Fruit fly (Drosophila melanogaster) whole organism, embryonic: ENCODE measurements around the gene Rab35.

Experiments used
- Adf1 ChIP-seq: fragments of 200-800 bp; sonication (Bioruptor generic); IDR thresholded peaks from 2 replicates; pipeline ENCODE4 v1.3.6; 2022; ENCODE audit warnings: missing biosample characterization, missing genetic modification characterization
- Blimp-1 ChIP-seq: fragments of 200-800 bp; sonication (Bioruptor generic); optimal IDR thresholded peaks from 3 replicates; lab custom pipeline; 2018; ENCODE audit warnings: missing biosample characterization, missing genetic modification characterization, mild to moderate bottlenecking, moderate library complexity, missing genetic modification reagents
- CG11560 ChIP-seq: fragments of 200-800 bp; sonication (Bioruptor generic); IDR thresholded peaks from 3 replicates; pipeline ENCODE4 v1.3.6; 2022; ENCODE audit warnings: missing biosample characterization, missing genetic modification characterization
- CG12155 ChIP-seq: fragments of 200-800 bp; sonication (Bioruptor generic); optimal IDR thresholded peaks from 3 replicates; lab custom pipeline; 2016; ENCODE audit warnings: missing biosample characterization, missing genetic modification characterization
- CG15073 ChIP-seq: fragments of 200-800 bp; sonication (Bioruptor generic); optimal IDR thresholded peaks from 2 replicates; lab custom pipeline; 2016; ENCODE audit warnings: missing biosample characterization, missing genetic modification characterization
- CG15269 ChIP-seq: fragments of 200-800 bp; sonication (Bioruptor generic); optimal IDR thresholded peaks from 2 replicates; lab custom pipeline; 2018; ENCODE audit warnings: missing biosample characterization, mild to moderate bottlenecking, missing genetic modification characterization, moderate library complexity
- CG15514 ChIP-seq: fragments of 200-800 bp; sonication (Bioruptor generic); optimal IDR thresholded peaks from 3 replicates; lab custom pipeline; 2017; ENCODE audit warnings: missing biosample characterization, missing genetic modification characterization, mild to moderate bottlenecking, moderate library complexity, missing genetic modification reagents
- CG17829 ChIP-seq: fragments of 200-800 bp; optimal IDR thresholded peaks from 2 replicates; lab custom pipeline; 2019; ENCODE audit warnings: missing biosample characterization, mild to moderate bottlenecking, missing genetic modification characterization, moderate library complexity
- CG18011 ChIP-seq: fragments of 200-800 bp; sonication (Bioruptor generic); optimal IDR thresholded peaks from 2 replicates; lab custom pipeline; 2017; ENCODE audit warnings: missing biosample characterization, missing genetic modification characterization, mild to moderate bottlenecking, moderate library complexity, missing genotype
- CG1832 ChIP-seq: fragments of 200-800 bp; sonication (Bioruptor generic); optimal IDR thresholded peaks from 2 replicates; lab custom pipeline; 2017; ENCODE audit warnings: missing biosample characterization, mild to moderate bottlenecking, missing genetic modification characterization, inconsistent platforms
- CG18764 ChIP-seq: fragments of 200-800 bp; sonication (Bioruptor generic); optimal IDR thresholded peaks from 3 replicates; lab custom pipeline; 2016; ENCODE audit warnings: missing biosample characterization, missing genetic modification characterization
- CG2712 ChIP-seq: fragments of 200-800 bp; optimal IDR thresholded peaks from 3 replicates; lab custom pipeline; 2019; ENCODE audit warnings: missing biosample characterization, mild to moderate bottlenecking, missing genetic modification characterization, moderate library complexity
- CG3065 ChIP-seq: fragments of 200-800 bp; sonication (Bioruptor generic); optimal IDR thresholded peaks from 2 replicates; lab custom pipeline; 2016; ENCODE audit warnings: missing biosample characterization, missing genetic modification characterization
- CG32772 ChIP-seq: fragments of 200-800 bp; sonication (Bioruptor generic); IDR thresholded peaks from 2 replicates; pipeline ENCODE4 v1.3.6; 2022; ENCODE audit warnings: missing biosample characterization, missing genetic modification characterization
- CG34422 ChIP-seq: fragments of 200-800 bp; sonication (Bioruptor generic); IDR thresholded peaks from 3 replicates; pipeline ENCODE4 v1.3.6; 2022; ENCODE audit warnings: missing biosample characterization, missing genetic modification characterization
- CG4424 ChIP-seq: fragments of 200-800 bp; sonication (Bioruptor generic); optimal IDR thresholded peaks from 3 replicates; lab custom pipeline; 2016; ENCODE audit warnings: missing biosample characterization, missing genetic modification characterization
- CG5180 ChIP-seq: fragments of 200-800 bp; sonication (Bioruptor generic); optimal IDR thresholded peaks from 3 replicates; lab custom pipeline; 2017; ENCODE audit warnings: missing biosample characterization, missing genetic modification characterization, mild to moderate bottlenecking, moderate library complexity, missing genetic modification reagents
- CG5245 ChIP-seq: fragments of 200-800 bp; sonication (Bioruptor generic); optimal IDR thresholded peaks from 3 replicates; lab custom pipeline; 2016; ENCODE audit warnings: missing biosample characterization, missing genetic modification characterization
- CG6791 ChIP-seq: fragments of 200-800 bp; sonication (Bioruptor generic); IDR thresholded peaks from 3 replicates; pipeline ENCODE4 v1.3.6; 2022; ENCODE audit warnings: missing biosample characterization, missing genetic modification characterization; ENCODE audit not compliant: partially characterized antibody
- CG7556 ChIP-seq: fragments of 200-800 bp; sonication (Bioruptor generic); optimal IDR thresholded peaks from 2 replicates; lab custom pipeline; 2017; ENCODE audit warnings: missing biosample characterization, mild to moderate bottlenecking, missing genetic modification characterization
- CG7963 ChIP-seq: fragments of 200-800 bp; sonication (Bioruptor generic); IDR thresholded peaks from 3 replicates; pipeline ENCODE4 v1.3.6; 2022; ENCODE audit warnings: missing biosample characterization, missing genetic modification characterization; ENCODE audit not compliant: partially characterized antibody
- CG7987 ChIP-seq: fragments of 200-800 bp; sonication (Bioruptor generic); optimal IDR thresholded peaks from 2 replicates; lab custom pipeline; 2018; ENCODE audit warnings: missing biosample characterization, mild to moderate bottlenecking, missing genetic modification characterization, moderate library complexity
- CG8944 ChIP-seq: fragments of 200-800 bp; sonication (Bioruptor generic); optimal IDR thresholded peaks from 3 replicates; lab custom pipeline; 2016; ENCODE audit warnings: missing biosample characterization, missing genetic modification characterization
- Camta ChIP-seq: fragments of 200-800 bp; sonication (Bioruptor generic); optimal IDR thresholded peaks from 2 replicates; lab custom pipeline; 2016; ENCODE audit warnings: missing biosample characterization, missing genetic modification characterization
- CoRest ChIP-seq: fragments of 200-800 bp; sonication (Bioruptor generic); optimal IDR thresholded peaks from 3 replicates; lab custom pipeline; 2018; ENCODE audit warnings: missing biosample characterization, mild to moderate bottlenecking, missing genetic modification characterization, moderate library complexity
- Dfd ChIP-seq, 2 experiments: fragments of >200 bp; optimal IDR thresholded peaks; 2 replicates each; lab custom pipeline; 2017; ENCODE audit warnings: missing biosample characterization in 2 of 2, missing genetic modification characterization in 2 of 2
- Hr3 ChIP-seq: fragments of 200-800 bp; sonication (Bioruptor generic); optimal IDR thresholded peaks from 3 replicates; lab custom pipeline; 2016; ENCODE audit warnings: missing biosample characterization, missing genetic modification characterization
- Hr78 ChIP-seq, 2 experiments: fragments of 200-800 bp in 1 of 2; fragments of >200 bp in 1 of 2; sonication (Bioruptor generic) in 1 of 2; optimal IDR thresholded peaks; 2 replicates each; lab custom pipeline; 2017 to 2019; ENCODE audit warnings: missing biosample characterization in 2 of 2, missing genetic modification characterization in 2 of 2, mild to moderate bottlenecking in 1 of 2, moderate library complexity in 1 of 2
- Oaz ChIP-seq: fragments of 200-800 bp; sonication (Bioruptor generic); IDR thresholded peaks from 2 replicates; pipeline ENCODE4 v1.3.6; 2022; ENCODE audit warnings: missing biosample characterization, missing genetic modification characterization
- Pdp1 ChIP-seq, 2 experiments: fragments of 200-800 bp; sonication (Bioruptor generic); optimal IDR thresholded peaks; 3 replicates each; lab custom pipeline; 2016; ENCODE audit warnings: missing biosample characterization in 2 of 2, missing genetic modification characterization in 2 of 2, mild to moderate bottlenecking in 1 of 2, moderate library complexity in 1 of 2
- Rfx ChIP-seq: fragments of 200-800 bp; sonication (Bioruptor generic); IDR thresholded peaks from 2 replicates; pipeline ENCODE4 v1.3.6; 2022; ENCODE audit warnings: missing biosample characterization, missing genetic modification characterization
- Sox100B ChIP-seq: fragments of 200-800 bp; sonication (Bioruptor generic); optimal IDR thresholded peaks from 3 replicates; lab custom pipeline; 2018; ENCODE audit warnings: missing biosample characterization, mild to moderate bottlenecking, missing genetic modification characterization
- Sox102F ChIP-seq: fragments of 200-800 bp; sonication (Bioruptor generic); optimal IDR thresholded peaks from 2 replicates; lab custom pipeline; 2018; ENCODE audit warnings: missing biosample characterization, mild to moderate bottlenecking, missing genetic modification characterization, moderate library complexity
- ap ChIP-seq: fragments of 200-800 bp; sonication (Bioruptor generic); IDR thresholded peaks from 2 replicates; pipeline ENCODE4 v1.3.6; 2022; ENCODE audit warnings: missing biosample characterization, missing genetic modification characterization
- bcd ChIP-seq: fragments of 200-800 bp; sonication (Bioruptor generic); optimal IDR thresholded peaks from 2 replicates; lab custom pipeline; 2017; ENCODE audit warnings: missing biosample characterization, mild to moderate bottlenecking, missing genetic modification characterization
- ci ChIP-seq: fragments of 200-800 bp; sonication (Bioruptor generic); IDR thresholded peaks from 3 replicates; pipeline ENCODE4 v1.3.6; 2022; ENCODE audit warnings: missing biosample characterization, missing genetic modification characterization
- dimm ChIP-seq: fragments of 200-800 bp; sonication (Bioruptor generic); IDR thresholded peaks from 2 replicates; pipeline ENCODE4 v1.3.6; 2022; ENCODE audit warnings: missing biosample characterization, missing genetic modification characterization
- disco-r ChIP-seq: fragments of 200-800 bp; sonication (Bioruptor generic); optimal IDR thresholded peaks from 2 replicates; lab custom pipeline; 2016; ENCODE audit warnings: missing biosample characterization, missing genetic modification characterization
- dpn ChIP-seq, 2 experiments: fragments of 200-800 bp; sonication (Bioruptor generic); optimal IDR thresholded peaks; 3 replicates each; lab custom pipeline; 2016; ENCODE audit warnings: missing biosample characterization in 2 of 2, missing genetic modification characterization in 2 of 2
- gcm2 ChIP-seq: fragments of 200-800 bp; sonication (Bioruptor generic); optimal IDR thresholded peaks from 2 replicates; lab custom pipeline; 2016; ENCODE audit warnings: missing biosample characterization, missing genetic modification characterization
- hth ChIP-seq: fragments of >200 bp; optimal IDR thresholded peaks from 2 replicates; lab custom pipeline; 2017; ENCODE audit warnings: inconsistent platforms
- jigr1 ChIP-seq: fragments of 200-800 bp; sonication (Bioruptor generic); IDR thresholded peaks from 3 replicates; pipeline ENCODE4 v1.3.6; 2022; ENCODE audit warnings: missing biosample characterization, missing genetic modification characterization
- jumu ChIP-seq: fragments of 200-800 bp; sonication (Bioruptor generic); optimal IDR thresholded peaks from 3 replicates; lab custom pipeline; 2016; ENCODE audit warnings: missing biosample characterization, missing genetic modification characterization
- nerfin-1 ChIP-seq: fragments of 200-800 bp; sonication (Bioruptor generic); optimal IDR thresholded peaks from 3 replicates; lab custom pipeline; 2019; ENCODE audit warnings: missing biosample characterization, mild to moderate bottlenecking, missing genetic modification characterization, moderate library complexity
- nmo ChIP-seq: fragments of 200-800 bp; sonication (Bioruptor generic); optimal IDR thresholded peaks from 2 replicates; lab custom pipeline; 2018; ENCODE audit warnings: missing biosample characterization, mild to moderate bottlenecking, missing genetic modification characterization, moderate library complexity
- phol ChIP-seq: fragments of 200-800 bp; sonication (Bioruptor generic); optimal IDR thresholded peaks from 3 replicates; lab custom pipeline; 2018; ENCODE audit warnings: missing biosample characterization, mild to moderate bottlenecking, missing genetic modification characterization, moderate library complexity
- pita ChIP-seq: fragments of 200-800 bp; sonication (Bioruptor generic); optimal IDR thresholded peaks from 2 replicates; lab custom pipeline; 2017; ENCODE audit warnings: missing biosample characterization, mild to moderate bottlenecking, missing genetic modification characterization
- pum ChIP-seq: fragments of 200-800 bp; sonication (Bioruptor generic); optimal IDR thresholded peaks from 2 replicates; lab custom pipeline; 2016; ENCODE audit warnings: missing biosample characterization, missing genetic modification characterization
- slou ChIP-seq: fragments of 200-800 bp; sonication (Bioruptor generic); optimal IDR thresholded peaks from 3 replicates; lab custom pipeline; 2016; ENCODE audit warnings: missing biosample characterization, missing genetic modification characterization
- sob ChIP-seq: fragments of 200-800 bp; sonication (Bioruptor generic); IDR thresholded peaks from 2 replicates; pipeline ENCODE4 v1.3.6; 2022; ENCODE audit warnings: missing biosample characterization, missing genetic modification characterization

Gene Rab35

dm6 chrX:20173464-20173995 lies 13.9 kb upstream of the Rab35 start, which contains the start of gene AnxB10:
AnxB10 (minus strand) TSS chrX:20173514.
- TF ChIP-seq Sox102F (GFP tag; lab: Kevin White, UChicago) (peak; percentile 71), Dfd (GFP tag; optimal IDR thresholded peaks at IDR 0.05; lab: Kevin White, UChicago) (no peak), slou (GFP tag; lab: Kevin White, UChicago) (no peak), Oaz (GFP tag; lab: Robert Waterston, UW) (no peak), Blimp-1 (GFP tag; lab: Kevin White, UChicago) (peak; percentile 64), Sox100B (GFP tag; lab: Kevin White, UChicago) (peak; percentile 82), CG7556 (GFP tag; lab: Kevin White, UChicago) (peak; percentile 58), CG32772 (GFP tag; lab: Robert Waterston, UW) (0 out of 2 replicates have a peak, but pooled peaks have one; percentile 25), CG15073 (GFP tag; lab: Kevin White, UChicago) (no peak), CG34422 (GFP tag; lab: Robert Waterston, UW) (peak; percentile 46; the same call in 1 of the 3 replicates), Hr78 (GFP tag; optimal IDR thresholded peaks at IDR 0.05; lab: Kevin White, UChicago) (no peak), gcm2 (GFP tag; lab: Kevin White, UChicago) (no peak), phol (tag; lab: Kevin White, UChicago) (peak; percentile 75), pita (GFP tag; lab: Kevin White, UChicago) (no peak), ci (GFP tag; lab: Robert Waterston, UW) (no peak), pum (GFP tag; lab: Kevin White, UChicago) (peak; percentile 27), CG11560 (0 out of 3 replicates have a peak, but pooled peaks have one; percentile 7), CG2712 (peak; percentile 61), dimm (GFP tag; lab: Robert Waterston, UW) (no peak), CG15514 (GFP tag; lab: Kevin White, UChicago) (peak; percentile 34), CG7987 (GFP tag; lab: Kevin White, UChicago) (no peak), Rfx (GFP tag; lab: Robert Waterston, UW) (peak; percentile 56), Camta (GFP tag; lab: Kevin White, UChicago) (peak; percentile 24), CG17829 (tag; lab: Kevin White, UChicago) (peak; percentile 58), CG18011 (no peak), Adf1 (GFP tag; lab: Robert Waterston, UW) (no peak), CG8944 (GFP tag; lab: Kevin White, UChicago) (peak; percentile 47), bcd (peak; percentile 75), CoRest (tag; lab: Kevin White, UChicago) (peak; percentile 61), CG5245 (GFP tag; lab: Kevin White, UChicago) (peak; percentile 26), Hr3 (peak; percentile 26), nmo (GFP tag; lab: Kevin White, UChicago) (peak; percentile 67), CG7963 (GFP tag; lab: Robert Waterston, UW) (no peak), CG1832 (GFP tag; lab: Kevin White, UChicago) (no peak), CG5180 (GFP tag; lab: Kevin White, UChicago) (peak; percentile 36), CG3065 (GFP tag; lab: Kevin White, UChicago) (no peak), jumu (GFP tag; lab: Kevin White, UChicago) (peak; percentile 11), Pdp1 (GFP tag; optimal IDR thresholded peaks at IDR 0.05; lab: Kevin White, UChicago) (peak; percentile 37 to 58), dpn (GFP tag; optimal IDR thresholded peaks at IDR 0.05; lab: Kevin White, UChicago) (peak; percentile 40 to 44), CG15269 (tag; lab: Kevin White, UChicago) (peak; percentile 55), CG12155 (GFP tag; lab: Kevin White, UChicago) (peak; percentile 43), jigr1 (GFP tag; lab: Robert Waterston, UW) (peak; percentile 40; the same call in 2 of the 3 replicates), CG18764 (peak; percentile 31), CG4424 (GFP tag; lab: Kevin White, UChicago) (peak; percentile 64), CG6791 (GFP tag; lab: Robert Waterston, UW) (no peak), hth (lab: Kevin White, UChicago) (no peak), ap (no peak), disco-r (GFP tag; lab: Kevin White, UChicago) (no peak), sob (GFP tag; lab: Robert Waterston, UW) (peak; percentile 56; the same call in 1 of the 2 replicates), nerfin-1 (tag; lab: Kevin White, UChicago) (peak; percentile 41)
